Worm (Caenorhabditis elegans): ENCODE data around the gene acs-1.
A peak's percentile ranks its signal among the peaks of the same experiment; 100 is the strongest.

DNA sequence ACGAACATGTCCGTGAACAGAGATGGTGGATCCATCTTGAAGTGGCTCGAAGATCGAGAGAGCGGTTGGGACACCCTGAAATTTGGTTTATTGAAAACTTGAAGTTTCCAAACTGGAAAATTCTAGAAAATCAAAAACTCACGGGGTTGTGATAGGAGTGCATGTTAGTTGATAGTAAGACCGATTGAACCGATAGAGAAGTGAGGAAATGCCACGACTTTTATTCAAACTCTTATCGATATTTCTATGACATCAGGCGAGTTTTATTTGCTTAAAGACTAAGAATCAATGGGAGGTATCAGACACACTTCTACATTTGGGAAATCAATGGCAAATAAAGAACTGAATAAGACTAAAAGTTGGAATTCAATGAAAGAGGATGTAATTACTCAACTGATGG lies 35.9 kb upstream of the acs-1 start, which contains the start of gene lec-10:
- TF ChIP-seq elt-2 (tag; optimal IDR thresholded peaks at IDR 0.05) (peak; percentile 61), pqm-1 (tag; optimal IDR thresholded peaks at IDR 0.05) (no peak), odd-2 (tag; optimal IDR thresholded peaks at IDR 0.05) (no peak)
